Worm (Caenorhabditis elegans) whole organism, late embryonic: ENCODE results near the gene nhx-1.

Experiments used
- C38D4.7 ChIP-seq: fragments of 200-800 bp; sonication (Bioruptor generic); optimal IDR thresholded peaks from 2 replicates; lab custom pipeline; 2018; ENCODE audit warnings: mild to moderate bottlenecking, missing genetic modification characterization, moderate library complexity, missing compliant biosample characterization
- F13H6.1 ChIP-seq: sonication (generic microtip); optimal IDR thresholded peaks from 2 replicates; lab custom pipeline; 2016; ENCODE audit warnings: missing genetic modification characterization, missing compliant biosample characterization
- Y22D7AL.16 ChIP-seq: sonication (generic microtip); optimal IDR thresholded peaks from 2 replicates; lab custom pipeline; 2016; ENCODE audit warnings: missing genetic modification characterization, missing compliant biosample characterization
- ahr-1 ChIP-seq: sonication (generic microtip); optimal IDR thresholded peaks from 2 replicates; lab custom pipeline; 2016; ENCODE audit warnings: missing genetic modification characterization, missing compliant biosample characterization
- ama-1 ChIP-seq: fragments of 150-350 bp; optimal IDR thresholded peaks from 2 replicates; lab custom pipeline; 2014
- ceh-14 ChIP-seq: sonication (generic microtip); optimal IDR thresholded peaks from 2 replicates; lab custom pipeline; 2016; ENCODE audit warnings: missing genotype, missing genetic modification characterization, missing compliant biosample characterization
- ceh-18 ChIP-seq: sonication (generic microtip); optimal IDR thresholded peaks from 2 replicates; lab custom pipeline; 2016; ENCODE audit warnings: missing genetic modification characterization, missing compliant biosample characterization
- ceh-2 ChIP-seq: sonication (generic microtip); optimal IDR thresholded peaks from 2 replicates; lab custom pipeline; 2016; ENCODE audit warnings: missing genotype, missing genetic modification characterization, missing compliant biosample characterization
- ceh-22 ChIP-seq: sonication (generic microtip); optimal IDR thresholded peaks from 2 replicates; lab custom pipeline; 2017; ENCODE audit warnings: missing biosample characterization, missing genetic modification characterization
- ceh-24 ChIP-seq: sonication (generic microtip); optimal IDR thresholded peaks from 2 replicates; lab custom pipeline; 2016; ENCODE audit warnings: mild to moderate bottlenecking, missing genetic modification characterization, missing compliant biosample characterization
- ceh-30 ChIP-seq: fragments of 150-350 bp; optimal IDR thresholded peaks from 2 replicates; lab custom pipeline; 2014; ENCODE audit warnings: missing biosample characterization, missing genetic modification characterization
- ceh-31 ChIP-seq: sonication (generic microtip); optimal IDR thresholded peaks from 2 replicates; lab custom pipeline; 2016; ENCODE audit warnings: missing genetic modification characterization, missing compliant biosample characterization
- ceh-45 ChIP-seq: fragments of 200-800 bp; sonication (Bioruptor generic); IDR thresholded peaks from 2 replicates; pipeline ENCODE4 v1.3.6; 2022; ENCODE audit warnings: missing genetic modification reagents, missing genetic modification characterization, missing compliant biosample characterization
- che-1 ChIP-seq: sonication (generic microtip); optimal IDR thresholded peaks from 2 replicates; lab custom pipeline; 2016; ENCODE audit warnings: mild to moderate bottlenecking, missing genetic modification characterization, missing compliant biosample characterization
- dve-1 ChIP-seq: sonication (generic microtip); optimal IDR thresholded peaks from 2 replicates; lab custom pipeline; 2017; ENCODE audit warnings: antibody characterized with exemption, mild to moderate bottlenecking, missing genetic modification characterization, missing compliant biosample characterization
- elt-2 ChIP-seq: sonication (generic microtip); optimal IDR thresholded peaks from 2 replicates; lab custom pipeline; 2016; ENCODE audit warnings: missing genetic modification reagents, missing genetic modification characterization, missing compliant biosample characterization
- elt-4 ChIP-seq: sonication (generic microtip); optimal IDR thresholded peaks from 2 replicates; lab custom pipeline; 2016; ENCODE audit warnings: missing genetic modification characterization, missing compliant biosample characterization
- ets-4 ChIP-seq: sonication (generic microtip); optimal IDR thresholded peaks from 2 replicates; lab custom pipeline; 2016; ENCODE audit warnings: missing genetic modification characterization, missing compliant biosample characterization
- eyg-1 ChIP-seq: sonication (generic microtip); optimal IDR thresholded peaks from 2 replicates; lab custom pipeline; 2016; ENCODE audit warnings: missing genotype, missing genetic modification characterization, missing compliant biosample characterization
- hlh-30 ChIP-seq: sonication (generic microtip); optimal IDR thresholded peaks from 2 replicates; lab custom pipeline; 2017; ENCODE audit warnings: antibody characterized with exemption, missing genetic modification characterization, missing compliant biosample characterization; ENCODE audit not compliant: insufficient read depth
- hlh-8 ChIP-seq: sonication (generic microtip); optimal IDR thresholded peaks from 2 replicates; lab custom pipeline; 2016; ENCODE audit warnings: missing genotype, missing genetic modification characterization, missing compliant biosample characterization
- lim-6 ChIP-seq: sonication (generic microtip); optimal IDR thresholded peaks from 2 replicates; lab custom pipeline; 2016; ENCODE audit warnings: missing genetic modification characterization, missing compliant biosample characterization
- madf-2 ChIP-seq: sonication (generic microtip); optimal IDR thresholded peaks from 2 replicates; lab custom pipeline; 2017; ENCODE audit warnings: missing genetic modification characterization, missing compliant biosample characterization
- mec-3 ChIP-seq: sonication (generic microtip); optimal IDR thresholded peaks from 2 replicates; lab custom pipeline; 2016; ENCODE audit warnings: borderline replicate concordance, missing genetic modification characterization, missing compliant biosample characterization
- npax-4 ChIP-seq: sonication (generic microtip); optimal IDR thresholded peaks from 2 replicates; lab custom pipeline; 2016; ENCODE audit warnings: missing genetic modification characterization, missing compliant biosample characterization
- pax-1 ChIP-seq: fragments of 150-350 bp; optimal IDR thresholded peaks from 2 replicates; lab custom pipeline; 2014; ENCODE audit warnings: missing biosample characterization, missing genetic modification characterization
- pha-4 ChIP-seq: fragments of 150-350 bp; optimal IDR thresholded peaks from 2 replicates; lab custom pipeline; 2018; ENCODE audit warnings: missing biosample characterization, missing genetic modification reagents, missing genetic modification characterization
- sdc-2 ChIP-seq: sonication (generic microtip); optimal IDR thresholded peaks from 2 replicates; lab custom pipeline; 2016; ENCODE audit warnings: missing genotype, missing genetic modification characterization, missing compliant biosample characterization
- sox-2 ChIP-seq: fragments of 200-800 bp; sonication (Bioruptor generic); IDR thresholded peaks from 2 replicates; pipeline ENCODE4 v1.3.6; 2022; ENCODE audit warnings: missing genetic modification reagents, missing genetic modification characterization, missing compliant biosample characterization
- syd-9 ChIP-seq: sonication (generic microtip); optimal IDR thresholded peaks from 2 replicates; lab custom pipeline; 2016; ENCODE audit warnings: mild to moderate bottlenecking, missing genetic modification characterization, moderate library complexity, missing compliant biosample characterization
- tbx-2 ChIP-seq: sonication (generic microtip); optimal IDR thresholded peaks from 2 replicates; lab custom pipeline; 2016; ENCODE audit warnings: missing genetic modification characterization, missing compliant biosample characterization
- tbx-7 ChIP-seq: sonication (generic microtip); optimal IDR thresholded peaks from 2 replicates; lab custom pipeline; 2016; ENCODE audit warnings: missing genotype, missing genetic modification characterization, missing compliant biosample characterization
- unc-42 ChIP-seq: sonication (generic microtip); optimal IDR thresholded peaks from 2 replicates; lab custom pipeline; 2016; ENCODE audit warnings: missing genotype, missing genetic modification characterization, missing compliant biosample characterization
- ztf-16 ChIP-seq: sonication (generic microtip); optimal IDR thresholded peaks from 2 replicates; lab custom pipeline; 2017; ENCODE audit warnings: missing genetic modification characterization, missing compliant biosample characterization

nhx-1 gene

ce11 chrX:15997153-15997552 is 19.8 kb upstream of the nhx-1 start:
- TF ChIP-seq tbx-2 (tag; lab: Kevin White, UChicago) (no peak), tbx-7 (tag; lab: Kevin White, UChicago) (no peak), ceh-2 (tag; lab: Kevin White, UChicago) (no peak)

- TF ChIP-seq ets-4 (tag; lab: Kevin White, UChicago) = no peak
- TF ChIP-seq ceh-14 (tag; lab: Kevin White, UChicago) = no peak
- no peak for TF ChIP-seq madf-2 (tag; lab: Kevin White, UChicago)
- TF ChIP-seq C38D4.7 (GFP tag; lab: Kevin White, UChicago) = no peak
- TF ChIP-seq sox-2 = no peak
Observed at ce11 chrX:15997926-15998325, 19.0 kb upstream of the nhx-1 start.

ce11 chrX:16002794-16003193 is 14.1 kb upstream of the nhx-1 start:
- TF ChIP-seq che-1 (tag; lab: Kevin White, UChicago) (no peak), sdc-2 (tag; lab: Kevin White, UChicago) (no peak), mec-3 (tag; lab: Kevin White, UChicago) (no peak), syd-9 (tag; lab: Kevin White, UChicago) (no peak), ama-1 (lab: Kevin White, UChicago) (no peak)

- TF ChIP-seq hlh-8 (tag; lab: Kevin White, UChicago) (no peak), ceh-14 (tag; lab: Kevin White, UChicago) (no peak), ceh-30 (tag; lab: Kevin White, UChicago) (no peak), pha-4 (tag; lab: Kevin White, UChicago) (no peak), elt-4 (tag; lab: Kevin White, UChicago) (no peak), ceh-45 (GFP tag; lab: Robert Waterston, UW) (no peak), pax-1 (tag; lab: Kevin White, UChicago) (no peak), dve-1 (tag; lab: Kevin White, UChicago) (no peak), eyg-1 (tag; lab: Kevin White, UChicago) (no peak), C38D4.7 (GFP tag; lab: Kevin White, UChicago) (no peak), npax-4 (tag; lab: Kevin White, UChicago) (no peak)
- TF ChIP-seq, all 69 proteins: peak for 0
Observed at ce11 chrX:16006529-16006928, 10.4 kb upstream of the nhx-1 start, which contains the start of gene C09G1.4. C09G1.4 (minus strand) TSS chrX:16006629.

- TF ChIP-seq ahr-1 (tag; lab: Kevin White, UChicago) = no peak
- no peak for TF ChIP-seq Y22D7AL.16 (tag; lab: Kevin White, UChicago)
- TF ChIP-seq elt-2 (tag; lab: Kevin White, UChicago) = no peak
- TF ChIP-seq unc-42 (tag; lab: Kevin White, UChicago) = no peak
- no peak for TF ChIP-seq ztf-16
- TF ChIP-seq mec-3 (tag; lab: Kevin White, UChicago) = no peak
- no peak for TF ChIP-seq sox-2
- peak; percentile 34 for TF ChIP-seq sdc-2 (tag; lab: Kevin White, UChicago)
- no peak for TF ChIP-seq ceh-24 (tag; lab: Kevin White, UChicago)
- TF ChIP-seq elt-4 (tag; lab: Kevin White, UChicago) = no peak
- peak; percentile 3 for TF ChIP-seq ceh-18 (tag; lab: Kevin White, UChicago)
- TF ChIP-seq ceh-14 (tag; lab: Kevin White, UChicago) = no peak
- TF ChIP-seq ceh-30 (tag; lab: Kevin White, UChicago) = no peak
- no peak for TF ChIP-seq lim-6 (tag; lab: Kevin White, UChicago)
- TF ChIP-seq eyg-1 (tag; lab: Kevin White, UChicago) = no peak
- no peak for TF ChIP-seq ceh-22 (tag; lab: Kevin White, UChicago)
- TF ChIP-seq ceh-31 (tag; lab: Kevin White, UChicago) = peak; percentile 23
- TF ChIP-seq tbx-7 (tag; lab: Kevin White, UChicago) = no peak
- no peak for TF ChIP-seq F13H6.1 (tag; lab: Kevin White, UChicago)
- no peak for TF ChIP-seq hlh-30 (tag; lab: Kevin White, UChicago)
- TF ChIP-seq, all 69 proteins: peak for 3
Observed at ce11 chrX:16024558-16024957, 7.6 kb downstream of the nhx-1 start.
